Fruit fly (Drosophila melanogaster): ENCODE data around the gene CG15258.

DNA sequence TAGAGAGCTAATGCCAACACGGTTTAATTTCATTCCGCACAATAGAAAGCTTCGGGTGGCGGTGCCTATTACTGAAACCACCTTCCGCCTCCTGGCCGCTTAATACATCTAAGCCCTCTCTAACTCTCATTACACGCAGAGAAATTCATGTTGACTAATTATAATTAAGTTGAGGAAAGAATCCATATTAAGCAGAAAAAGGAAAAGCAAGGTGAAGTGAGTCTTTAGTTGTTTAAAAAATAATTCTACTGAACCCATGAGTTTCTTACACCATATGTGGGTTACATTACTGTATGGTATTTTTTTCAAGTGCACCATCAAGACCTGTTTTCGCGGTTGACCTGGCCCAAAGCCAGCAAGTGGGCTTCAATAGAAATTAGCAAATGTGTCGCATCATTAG lies 16.1 kb downstream of the CG15258 start:
- TF ChIP-seq Crg-1 (GFP tag; optimal IDR thresholded peaks at IDR 0.05): no peak
- TF ChIP-seq CG7045 (GFP tag; optimal IDR thresholded peaks at IDR 0.05): no peak
- no peak for TF ChIP-seq kay (GFP tag; ENCODE audit: borderline replicate concordance)
- no peak for TF ChIP-seq Mnt (GFP tag; optimal IDR thresholded peaks at IDR 0.05)
- no peak for TF ChIP-seq ovo (GFP tag; optimal IDR thresholded peaks at IDR 0.05)
- no peak for TF ChIP-seq cic (GFP tag; optimal IDR thresholded peaks at IDR 0.05)
- TF ChIP-seq CG33017 (tag; optimal IDR thresholded peaks at IDR 0.05): no peak
- TF ChIP-seq CG7101 (tag; optimal IDR thresholded peaks at IDR 0.05): no peak
- no peak for TF ChIP-seq CG5204 (GFP tag; optimal IDR thresholded peaks at IDR 0.05)
